Worm (Caenorhabditis elegans): ENCODE measurements around the gene E03H12.7.

DNA sequence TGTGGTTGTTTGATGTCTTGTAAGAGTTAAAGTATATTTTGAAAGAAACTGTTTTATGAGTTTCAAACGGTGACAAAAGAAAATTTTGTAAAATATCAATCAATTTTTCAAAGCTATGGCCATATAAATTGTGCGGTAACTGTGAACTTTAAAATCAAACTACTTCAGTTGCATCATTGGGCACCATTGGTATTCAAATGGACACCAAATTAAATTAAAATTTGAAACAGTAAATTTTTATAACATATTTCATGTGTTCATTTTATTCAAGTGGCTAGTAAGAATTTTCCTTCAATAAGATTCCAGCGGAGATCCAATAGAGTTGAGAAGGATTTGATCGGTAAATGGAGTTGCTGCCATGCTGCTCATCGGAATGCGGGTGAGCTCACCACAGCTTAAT is 42.9 kb upstream of the E03H12.7 start:
- TF ChIP-seq nhr-41 (GFP tag; IDR thresholded peaks at IDR 0.05) (no peak), fos-1 (tag; optimal IDR thresholded peaks at IDR 0.05) (no peak), skn-1 (tag; optimal IDR thresholded peaks at IDR 0.05) (no peak), ceh-62 (tag; optimal IDR thresholded peaks at IDR 0.05) (no peak), ceh-44 (GFP tag; IDR thresholded peaks at IDR 0.05) (no peak), daf-16 (GFP tag; optimal IDR thresholded peaks at IDR 0.05) (no peak), daf-16 (tag; optimal IDR thresholded peaks at IDR 0.05) (no peak), dmd-6 (GFP tag; IDR thresholded peaks at IDR 0.05) (no peak), nhr-77 (tag; optimal IDR thresholded peaks at IDR 0.05) (no peak), F10B5.3 (tag; optimal IDR thresholded peaks at IDR 0.05) (no peak), pha-4 (GFP tag; IDR thresholded peaks at IDR 0.05) (no peak), pha-4 (tag; optimal IDR thresholded peaks at IDR 0.05) (no peak), lin-39 (tag; optimal IDR thresholded peaks at IDR 0.05) (no peak), T26A8.4 (GFP tag; IDR thresholded peaks at IDR 0.05) (no peak), madf-9 (GFP tag; conservative IDR thresholded peaks at IDR 0.05) (no peak), daf-12 (tag; optimal IDR thresholded peaks at IDR 0.05) (no peak)
